Fruit fly (Drosophila melanogaster) whole organism, embryonic: ENCODE data around the gene CG43052.

Experiments
- CG12071 ChIP-seq: fragments of 200-800 bp; sonication (Bioruptor generic); optimal IDR thresholded peaks from 3 replicates; lab custom pipeline; 2018; ENCODE audit warnings: missing biosample characterization, mild to moderate bottlenecking, missing genetic modification characterization
- CG13296 ChIP-seq: fragments of 200-800 bp; sonication (Bioruptor generic); optimal IDR thresholded peaks from 3 replicates; lab custom pipeline; 2018; ENCODE audit warnings: missing biosample characterization, mild to moderate bottlenecking, missing genetic modification characterization
- CG14860 ChIP-seq: fragments of 200-800 bp; sonication (Bioruptor generic); IDR thresholded peaks from 3 replicates; pipeline ENCODE4 v1.3.6; 2022; ENCODE audit warnings: missing biosample characterization, missing genetic modification characterization; ENCODE audit not compliant: partially characterized antibody
- CG17186 ChIP-seq: fragments of 200-800 bp; sonication (Bioruptor generic); optimal IDR thresholded peaks from 3 replicates; lab custom pipeline; 2017; ENCODE audit warnings: missing biosample characterization, missing genetic modification reagents, missing genetic modification characterization
- CG18599 ChIP-seq: fragments of 200-800 bp; sonication (Bioruptor generic); optimal IDR thresholded peaks from 3 replicates; lab custom pipeline; 2017; ENCODE audit warnings: missing biosample characterization, missing genetic modification characterization, mild to moderate bottlenecking, moderate library complexity, missing genetic modification reagents
- CG31388 ChIP-seq: fragments of 200-800 bp; sonication (Bioruptor generic); optimal IDR thresholded peaks from 2 replicates; lab custom pipeline; 2016; ENCODE audit warnings: missing biosample characterization, missing genetic modification characterization
- CG34224 ChIP-seq: fragments of 200-800 bp; sonication (Bioruptor generic); IDR thresholded peaks from 3 replicates; pipeline ENCODE4 v1.3.6; 2022; ENCODE audit warnings: missing biosample characterization, missing genetic modification characterization; ENCODE audit not compliant: partially characterized antibody
- CG34376 ChIP-seq: fragments of 200-800 bp; sonication (Bioruptor generic); optimal IDR thresholded peaks from 2 replicates; lab custom pipeline; 2018; ENCODE audit warnings: missing biosample characterization, mild to moderate bottlenecking, missing genetic modification characterization
- CG6175 ChIP-seq: fragments of 200-800 bp; sonication (Bioruptor generic); IDR thresholded peaks from 3 replicates; pipeline ENCODE4 v1.3.6; 2022; ENCODE audit warnings: missing biosample characterization, missing genetic modification characterization
- CG7786 ChIP-seq: fragments of 200-800 bp; sonication (Bioruptor generic); optimal IDR thresholded peaks from 2 replicates; lab custom pipeline; 2016; ENCODE audit warnings: missing biosample characterization, missing genetic modification characterization
- CG8089 ChIP-seq: fragments of 200-800 bp; sonication (Bioruptor generic); optimal IDR thresholded peaks from 3 replicates; lab custom pipeline; 2016; ENCODE audit warnings: missing biosample characterization, missing genetic modification characterization
- CG8478 ChIP-seq: fragments of >200 bp; optimal IDR thresholded peaks from 2 replicates; lab custom pipeline; 2018
- Dip2 ChIP-seq: fragments of 200-800 bp; sonication (Bioruptor generic); IDR thresholded peaks from 2 replicates; pipeline ENCODE4 v1.3.6; 2022; ENCODE audit warnings: missing biosample characterization, missing genetic modification characterization
- Dll ChIP-seq: fragments of 200-800 bp; sonication (Bioruptor generic); IDR thresholded peaks from 4 replicates; pipeline ENCODE4 v1.3.6; 2022; ENCODE audit warnings: missing biosample characterization, missing genetic modification characterization; ENCODE audit not compliant: partially characterized antibody
- Eip74EF ChIP-seq, 2 experiments: fragments of 200-800 bp in 1 of 2; fragments of >200 bp in 1 of 2; sonication (Bioruptor generic) in 1 of 2; optimal IDR thresholded peaks; 2 replicates each; lab custom pipeline; 2017 to 2019; ENCODE audit warnings: missing biosample characterization in 2 of 2, missing genetic modification characterization in 2 of 2, mild to moderate bottlenecking in 1 of 2, moderate library complexity in 1 of 2
- HHEX ChIP-seq: fragments of 200-800 bp; sonication (Bioruptor generic); optimal IDR thresholded peaks from 3 replicates; lab custom pipeline; 2017; ENCODE audit warnings: missing biosample characterization, mild to moderate bottlenecking, missing genetic modification characterization, missing genetic modification reagents
- HLH4C ChIP-seq: fragments of 200-800 bp; sonication (Bioruptor generic); IDR thresholded peaks from 3 replicates; pipeline ENCODE4 v1.3.6; 2022; ENCODE audit warnings: missing biosample characterization, missing genetic modification characterization; ENCODE audit not compliant: partially characterized antibody
- HmgZ ChIP-seq: fragments of 200-800 bp; sonication (Bioruptor generic); optimal IDR thresholded peaks from 2 replicates; lab custom pipeline; 2018; ENCODE audit warnings: missing biosample characterization, mild to moderate bottlenecking, missing genetic modification characterization
- Hmr ChIP-seq: fragments of 200-800 bp; sonication (Bioruptor generic); optimal IDR thresholded peaks from 3 replicates; lab custom pipeline; 2017; ENCODE audit warnings: mild to moderate bottlenecking, missing biosample characterization, missing genetic modification reagents, missing genetic modification characterization
- MBD-R2 ChIP-seq: fragments of 200-800 bp; sonication (Bioruptor generic); IDR thresholded peaks from 2 replicates; pipeline ENCODE4 v1.3.6; 2022; ENCODE audit warnings: missing biosample characterization, missing genetic modification characterization
- Opbp ChIP-seq: fragments of 200-800 bp; sonication (Bioruptor generic); IDR thresholded peaks from 3 replicates; pipeline ENCODE4 v1.3.6; 2022; ENCODE audit warnings: missing biosample characterization, missing genetic modification characterization; ENCODE audit not compliant: partially characterized antibody
- Rfx ChIP-seq: fragments of 200-800 bp; sonication (Bioruptor generic); IDR thresholded peaks from 2 replicates; pipeline ENCODE4 v1.3.6; 2022; ENCODE audit warnings: missing biosample characterization, missing genetic modification characterization
- Sin3A ChIP-seq: fragments of >200 bp; optimal IDR thresholded peaks from 2 replicates; lab custom pipeline; 2018
- Sry-δ ChIP-seq: fragments of 200-800 bp; sonication (Bioruptor generic); optimal IDR thresholded peaks from 2 replicates; lab custom pipeline; 2016; ENCODE audit warnings: missing biosample characterization, missing genetic modification characterization
- TFAM ChIP-seq: fragments of 200-800 bp; sonication (Bioruptor generic); optimal IDR thresholded peaks from 2 replicates; lab custom pipeline; 2017; ENCODE audit warnings: missing biosample characterization, missing genetic modification characterization, inconsistent platforms
- amos ChIP-seq: fragments of 200-800 bp; sonication (Bioruptor generic); IDR thresholded peaks from 2 replicates; pipeline ENCODE4 v1.3.6; 2022; ENCODE audit warnings: missing biosample characterization, missing genetic modification characterization; ENCODE audit not compliant: partially characterized antibody
- ara ChIP-seq: fragments of 200-800 bp; sonication (Bioruptor generic); IDR thresholded peaks from 2 replicates; pipeline ENCODE4 v1.3.6; 2022; ENCODE audit warnings: missing biosample characterization, missing genetic modification characterization
- chinmo ChIP-seq: fragments of 200-800 bp; sonication (Bioruptor generic); IDR thresholded peaks from 4 replicates; pipeline ENCODE4 v1.3.6; 2022; ENCODE audit warnings: missing biosample characterization, missing genetic modification characterization; ENCODE audit not compliant: partially characterized antibody
- gcm ChIP-seq: fragments of 200-800 bp; sonication (Bioruptor generic); optimal IDR thresholded peaks from 2 replicates; lab custom pipeline; 2019; ENCODE audit warnings: missing biosample characterization, mild to moderate bottlenecking, missing genetic modification characterization, moderate library complexity
- gsb ChIP-seq: fragments of 200-800 bp; sonication (Bioruptor generic); IDR thresholded peaks from 2 replicates; pipeline ENCODE4 v1.3.6; 2022; ENCODE audit warnings: missing biosample characterization, missing genetic modification characterization
- jigr1 ChIP-seq: fragments of 200-800 bp; sonication (Bioruptor generic); IDR thresholded peaks from 3 replicates; pipeline ENCODE4 v1.3.6; 2022; ENCODE audit warnings: missing biosample characterization, missing genetic modification characterization
- kay ChIP-seq: fragments of 200-800 bp; sonication (Bioruptor generic); optimal IDR thresholded peaks from 2 replicates; lab custom pipeline; 2016; ENCODE audit warnings: missing biosample characterization, missing genetic modification characterization
- lbe ChIP-seq: fragments of 200-800 bp; sonication (Bioruptor generic); optimal IDR thresholded peaks from 2 replicates; lab custom pipeline; 2016; ENCODE audit warnings: missing biosample characterization, mild to moderate bottlenecking, missing genetic modification characterization
- lola ChIP-seq, 3 experiments: fragments of >200 bp in 2 of 3; fragments of 200-800 bp in 1 of 3; sonication (Bioruptor generic) in 1 of 3; optimal IDR thresholded peaks; 2 replicates each; lab custom pipeline; 2017 to 2019; ENCODE audit warnings: missing biosample characterization in 3 of 3, missing genetic modification characterization in 3 of 3, mild to moderate bottlenecking in 1 of 3, moderate library complexity in 1 of 3
- mirr ChIP-seq: fragments of 200-800 bp; sonication (Bioruptor generic); optimal IDR thresholded peaks from 3 replicates; lab custom pipeline; 2018; ENCODE audit warnings: missing biosample characterization, mild to moderate bottlenecking, missing genetic modification characterization
- otp ChIP-seq: fragments of 200-800 bp; sonication (Bioruptor generic); IDR thresholded peaks from 3 replicates; pipeline ENCODE4, ENCODE4 v1.3.6; 2022; ENCODE audit warnings: missing biosample characterization, missing genetic modification characterization
- pzg ChIP-seq: fragments of 200-800 bp; sonication (Bioruptor generic); optimal IDR thresholded peaks from 3 replicates; lab custom pipeline; 2018; ENCODE audit warnings: missing biosample characterization, mild to moderate bottlenecking, missing genetic modification characterization, moderate library complexity
- sens ChIP-seq: fragments of 200-800 bp; sonication (Bioruptor generic); peaks from one replicate; lab custom pipeline; 2016; ENCODE audit warnings: missing biosample characterization, missing genetic modification characterization
- sens-2 ChIP-seq: fragments of 200-800 bp; sonication (Bioruptor generic); IDR thresholded peaks from 2 replicates; pipeline ENCODE4 v1.3.6; 2022; ENCODE audit warnings: missing biosample characterization, missing genetic modification characterization
- seq ChIP-seq: fragments of 200-800 bp; sonication (Bioruptor generic); IDR thresholded peaks from 2 replicates; pipeline ENCODE4 v1.3.6; 2022; ENCODE audit warnings: missing biosample characterization, missing genetic modification characterization
- sisA ChIP-seq: fragments of 200-800 bp; sonication (Bioruptor generic); IDR thresholded peaks from 2 replicates; pipeline ENCODE4 v1.3.6; 2022; ENCODE audit warnings: missing biosample characterization, missing genetic modification characterization
- tll ChIP-seq, 2 experiments: fragments of 200-800 bp in 1 of 2; fragments of >200 bp in 1 of 2; sonication (Bioruptor generic) in 1 of 2; optimal IDR thresholded peaks; 2 replicates each; lab custom pipeline; 2017 to 2019; ENCODE audit warnings: missing biosample characterization in 2 of 2, missing genetic modification characterization in 2 of 2, mild to moderate bottlenecking in 1 of 2, moderate library complexity in 1 of 2
- unc-4 ChIP-seq: fragments of 200-800 bp; sonication (Bioruptor generic); IDR thresholded peaks from 2 replicates; pipeline ENCODE4 v1.3.6; 2022; ENCODE audit warnings: missing biosample characterization, missing genetic modification characterization; ENCODE audit not compliant: partially characterized antibody
- vfl ChIP-seq: fragments of 200-800 bp; sonication (Bioruptor generic); optimal IDR thresholded peaks from 2 replicates; lab custom pipeline; 2016; ENCODE audit warnings: missing biosample characterization, missing genetic modification characterization
- vvl ChIP-seq: fragments of 200-800 bp; sonication (Bioruptor generic); IDR thresholded peaks from 2 replicates; pipeline ENCODE4 v1.3.6; 2022; ENCODE audit warnings: missing biosample characterization, missing genetic modification characterization
- wor ChIP-seq: fragments of 200-800 bp; sonication (Bioruptor generic); IDR thresholded peaks from 2 replicates; pipeline ENCODE4 v1.3.6; 2022; ENCODE audit warnings: missing biosample characterization, missing genetic modification characterization

CG43052 gene

dm6 chr2L:14348602-14349001 is 3.3 kb upstream of the CG43052 start, which contains the start of gene mTTF (continued):
- TF ChIP-seq lola (GFP tag; optimal IDR thresholded peaks at IDR 0.05; lab: Kevin White, UChicago) (no peak), CG7786 (no peak), Rfx (no peak), Sry-δ (GFP tag; lab: Kevin White, UChicago) (peak; percentile 47), amos (peak; percentile 36; the same call in 1 of the 2 replicates), kay (no peak), TFAM (GFP tag; lab: Kevin White, UChicago) (no peak), lbe (GFP tag; lab: Kevin White, UChicago) (no peak), sens-2 (GFP tag; lab: Robert Waterston, UW) (no peak), Opbp (GFP tag; lab: Robert Waterston, UW) (peak; percentile 46; the same call in 2 of the 3 replicates), CG17186 (GFP tag; lab: Kevin White, UChicago) (peak; percentile 30), seq (GFP tag; lab: Robert Waterston, UW) (no peak), CG8478 (lab: Kevin White, UChicago) (no peak), sens (GFP tag; lab: Kevin White, UChicago) (peak; percentile 53), gcm (GFP tag; lab: Kevin White, UChicago) (no peak), vfl (GFP tag; lab: Kevin White, UChicago) (no peak), mirr (GFP tag; lab: Kevin White, UChicago) (no peak), Dll (peak; percentile 60; the same call in 3 of the 4 replicates), HHEX (GFP tag; lab: Kevin White, UChicago) (no peak), jigr1 (GFP tag; lab: Robert Waterston, UW) (no peak), otp (GFP tag; lab: Robert Waterston, UW) (no peak), CG34224 (GFP tag; lab: Robert Waterston, UW) (peak; percentile 45; the same call in 1 of the 3 replicates), vvl (GFP tag; lab: Robert Waterston, UW) (peak; percentile 46), gsb (GFP tag; lab: Robert Waterston, UW) (no peak), CG12071 (no peak), unc-4 (GFP tag; lab: Robert Waterston, UW) (peak; percentile 43; the same call in 1 of the 2 replicates), CG6175 (GFP tag; lab: Robert Waterston, UW) (no peak), HLH4C (GFP tag; lab: Robert Waterston, UW) (peak; percentile 56; the same call in 1 of the 3 replicates), Sin3A (peak; percentile 33), CG18599 (no peak), CG13296 (GFP tag; lab: Kevin White, UChicago) (no peak), CG8089 (GFP tag; lab: Kevin White, UChicago) (no peak), CG31388 (GFP tag; lab: Kevin White, UChicago) (no peak), MBD-R2 (GFP tag; lab: Robert Waterston, UW) (peak; percentile 97), sisA (no peak), wor (GFP tag; lab: Robert Waterston, UW) (no peak), CG14860 (GFP tag; lab: Robert Waterston, UW) (peak; percentile 36; the same call in 1 of the 3 replicates), pzg (GFP tag; lab: Kevin White, UChicago) (peak; percentile 82), Dip2 (GFP tag; lab: Robert Waterston, UW) (no peak), chinmo (0 out of 4 replicates have a peak, but pooled peaks have one; percentile 57)

- TF ChIP-seq Eip74EF (GFP tag; optimal IDR thresholded peaks at IDR 0.05; lab: Kevin White, UChicago) (peak in 1 of 2 experiments; percentile 63), CG34376 (GFP tag; lab: Kevin White, UChicago) (no peak), Hmr (GFP tag; lab: Kevin White, UChicago) (no peak), otp (GFP tag; lab: Robert Waterston, UW) (no peak), sens (GFP tag; lab: Kevin White, UChicago) (peak; percentile 47), ara (GFP tag; lab: Robert Waterston, UW) (no peak), HmgZ (no peak), tll (GFP tag; optimal IDR thresholded peaks at IDR 0.05; lab: Kevin White, UChicago) (no peak)
- TF ChIP-seq, all 482 proteins: peak for 2
These were observed 1.3 kb upstream of the CG43052 start for dm6 chr2L:14350587-14350986.
